Worm (Caenorhabditis elegans) whole organism, L2 larva: ENCODE data around the gene EEED8.3.

Experiments
- alr-1 ChIP-seq: fragments of 150-350 bp; optimal IDR thresholded peaks from 2 replicates; lab custom pipeline; 2014; ENCODE audit warnings: missing biosample characterization, missing genetic modification characterization
- aly-2 ChIP-seq: fragments of 150-350 bp; optimal IDR thresholded peaks from 2 replicates; lab custom pipeline; 2014; ENCODE audit warnings: missing biosample characterization, missing genetic modification characterization
- blmp-1 ChIP-seq: sonication (generic microtip); optimal IDR thresholded peaks from 2 replicates; lab custom pipeline; 2017; ENCODE audit warnings: missing genetic modification characterization, mild to moderate bottlenecking, missing compliant biosample characterization, antibody characterized with exemption, moderate library complexity; ENCODE audit not compliant: insufficient read depth
- ceh-82 ChIP-seq: fragments of 150-350 bp; optimal IDR thresholded peaks from 2 replicates; lab custom pipeline; 2014; ENCODE audit warnings: missing biosample characterization, missing genetic modification characterization
- lin-13 ChIP-seq: fragments of 150-350 bp; optimal IDR thresholded peaks from 2 replicates; lab custom pipeline; 2014; ENCODE audit warnings: missing biosample characterization, missing genetic modification reagents, missing genetic modification characterization
- lin-39 ChIP-seq: fragments of 150-350 bp; optimal IDR thresholded peaks from 2 replicates; lab custom pipeline; 2014; ENCODE audit warnings: missing biosample characterization, missing genetic modification reagents, missing genetic modification characterization
- nhr-11 ChIP-seq: fragments of 150-350 bp; optimal IDR thresholded peaks from 2 replicates; lab custom pipeline; 2014; ENCODE audit warnings: missing biosample characterization, missing genetic modification characterization
- nhr-129 ChIP-seq: fragments of 150-350 bp; optimal IDR thresholded peaks from 2 replicates; lab custom pipeline; 2014; ENCODE audit warnings: missing biosample characterization, missing genetic modification characterization
- nhr-23 ChIP-seq: fragments of 150-350 bp; optimal IDR thresholded peaks from 2 replicates; lab custom pipeline; 2014; ENCODE audit warnings: missing biosample characterization, missing genetic modification reagents, missing genetic modification characterization
- nhr-237 ChIP-seq: fragments of 150-350 bp; optimal IDR thresholded peaks from 2 replicates; lab custom pipeline; 2014; ENCODE audit warnings: missing biosample characterization, missing genetic modification characterization
- nhr-6 ChIP-seq: fragments of 150-350 bp; optimal IDR thresholded peaks from 2 replicates; lab custom pipeline; 2014; ENCODE audit warnings: missing biosample characterization, missing genetic modification characterization
- ztf-11 ChIP-seq: sonication (generic microtip); optimal IDR thresholded peaks from 2 replicates; lab custom pipeline; 2017; ENCODE audit warnings: missing biosample characterization, missing genetic modification characterization

DNA sequence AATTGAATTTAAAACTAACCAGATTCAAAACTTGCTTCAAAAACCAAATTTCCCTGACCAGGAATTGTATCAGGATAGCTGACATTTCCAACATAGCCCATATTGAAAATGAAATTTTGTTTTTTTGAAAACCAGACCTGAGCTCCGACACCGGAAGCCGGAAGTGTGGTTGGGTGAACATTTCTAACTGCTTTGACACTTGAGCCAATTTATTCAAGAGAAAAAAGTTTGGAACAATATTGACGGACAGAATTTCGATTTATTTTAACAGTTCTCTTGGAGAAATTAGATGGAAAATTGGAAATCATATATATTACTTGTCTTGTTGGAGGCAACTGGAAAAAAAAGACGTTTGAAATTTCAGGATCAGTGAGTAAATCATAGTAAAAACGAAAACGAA is 26.9 kb upstream of the EEED8.3 start, which contains the start of gene ccpp-6:
- no peak for TF ChIP-seq ceh-82 (tag; lab: Kevin White, UChicago)
- no peak for TF ChIP-seq nhr-6 (tag; lab: Kevin White, UChicago)
- no peak for TF ChIP-seq ztf-11 (tag; lab: Kevin White, UChicago)
- TF ChIP-seq blmp-1: no peak
- no peak for TF ChIP-seq nhr-237
- no peak for TF ChIP-seq nhr-11 (tag; lab: Kevin White, UChicago)
- no peak for TF ChIP-seq lin-13
- no peak for TF ChIP-seq nhr-129
- TF ChIP-seq lin-39 (tag; lab: Kevin White, UChicago): no peak
- TF ChIP-seq aly-2: no peak
- TF ChIP-seq nhr-23: no peak
- no peak for TF ChIP-seq alr-1 (tag; lab: Kevin White, UChicago)
